Worm (Caenorhabditis elegans) whole organism, young adult: ENCODE data around the gene nlp-59.

Source experiments
- F57A8.1 ChIP-seq: fragments of 200-800 bp; sonication (Bioruptor generic); optimal IDR thresholded peaks from 2 replicates; lab custom pipeline; 2018; ENCODE audit warnings: mild to moderate bottlenecking, missing genetic modification characterization, moderate library complexity, missing compliant biosample characterization
- lin-54 ChIP-seq: fragments of 200-800 bp; sonication (Bioruptor generic); optimal IDR thresholded peaks from 2 replicates; lab custom pipeline; 2018; ENCODE audit warnings: mild to moderate bottlenecking, missing genetic modification characterization, missing compliant biosample characterization
- snpc-4 ChIP-seq, 5 experiments: fragments of 150-350 bp in 1 of 5; sonication (generic microtip) in 4 of 5; optimal IDR thresholded peaks; 2 replicates each; lab custom pipeline; 2014 to 2018; ENCODE audit warnings: missing genetic modification characterization in 5 of 5, missing biosample characterization in 3 of 5, antibody characterized with exemption in 2 of 5, mild to moderate bottlenecking in 2 of 5, missing compliant biosample characterization in 2 of 5, missing genotype in 2 of 5, moderate library complexity in 2 of 5, missing genetic modification reagents in 1 of 5

ce11 chrV:14993620-14994019, 22.4 kb downstream of the nlp-59 start, which contains the start of gene fil-1:
- TF ChIP-seq F57A8.1 (GFP tag; lab: Kevin White, UChicago) (no peak), lin-54 (GFP tag; lab: Kevin White, UChicago) (no peak), snpc-4 (GFP tag; optimal IDR thresholded peaks at IDR 0.05; lab: Kevin White, UChicago) (no peak), snpc-4 (tag; optimal IDR thresholded peaks at IDR 0.05; lab: Kevin White, UChicago) (no peak)
